Fruit fly (Drosophila melanogaster) whole organism, adult: ENCODE results near the gene Rat1.

ENCODE experiments used
- CG11617 ChIP-seq: fragments of 200-800 bp; sonication (Bioruptor generic); optimal IDR thresholded peaks from 2 replicates; lab custom pipeline; 2017; ENCODE audit warnings: mild to moderate bottlenecking, missing biosample characterization, missing genetic modification reagents, missing genetic modification characterization
- CG33017 ChIP-seq: fragments of 200-800 bp; sonication (Bioruptor generic); optimal IDR thresholded peaks from 2 replicates; lab custom pipeline; 2018; ENCODE audit warnings: missing biosample characterization, mild to moderate bottlenecking, missing genetic modification characterization, moderate library complexity
- CG7045 ChIP-seq: fragments of 200-800 bp; sonication (Bioruptor generic); optimal IDR thresholded peaks from 2 replicates; lab custom pipeline; 2017; ENCODE audit warnings: missing biosample characterization, mild to moderate bottlenecking, missing genetic modification characterization
- Crg-1 ChIP-seq: fragments of 200-800 bp; sonication (Bioruptor generic); optimal IDR thresholded peaks from 2 replicates; lab custom pipeline; 2016; ENCODE audit warnings: missing biosample characterization, missing genetic modification characterization
- Hr96 ChIP-seq: fragments of 200-800 bp; sonication (Bioruptor generic); optimal IDR thresholded peaks from 2 replicates; lab custom pipeline; 2016; ENCODE audit warnings: missing biosample characterization, missing genetic modification characterization
- Mnt ChIP-seq: fragments of 200-800 bp; sonication (Bioruptor generic); optimal IDR thresholded peaks from 2 replicates; lab custom pipeline; 2016; ENCODE audit warnings: missing biosample characterization, mild to moderate bottlenecking, missing genetic modification characterization
- bab1 ChIP-seq: fragments of 200-800 bp; sonication (Bioruptor generic); optimal IDR thresholded peaks from 3 replicates; lab custom pipeline; 2019; ENCODE audit warnings: missing biosample characterization, mild to moderate bottlenecking, missing genetic modification characterization, moderate library complexity
- cnc ChIP-seq, 2 experiments: fragments of >200 bp; optimal IDR thresholded peaks; 2 replicates each; lab custom pipeline; 2017
- tj ChIP-seq: fragments of 200-800 bp; sonication (Bioruptor generic); optimal IDR thresholded peaks from 3 replicates; lab custom pipeline; 2017; ENCODE audit warnings: missing biosample characterization, mild to moderate bottlenecking, missing genetic modification characterization, moderate library complexity
- toe ChIP-seq: fragments of 200-800 bp; sonication (Bioruptor generic); optimal IDR thresholded peaks from 2 replicates; lab custom pipeline; 2016; ENCODE audit warnings: missing biosample characterization, missing genetic modification characterization

DNA sequence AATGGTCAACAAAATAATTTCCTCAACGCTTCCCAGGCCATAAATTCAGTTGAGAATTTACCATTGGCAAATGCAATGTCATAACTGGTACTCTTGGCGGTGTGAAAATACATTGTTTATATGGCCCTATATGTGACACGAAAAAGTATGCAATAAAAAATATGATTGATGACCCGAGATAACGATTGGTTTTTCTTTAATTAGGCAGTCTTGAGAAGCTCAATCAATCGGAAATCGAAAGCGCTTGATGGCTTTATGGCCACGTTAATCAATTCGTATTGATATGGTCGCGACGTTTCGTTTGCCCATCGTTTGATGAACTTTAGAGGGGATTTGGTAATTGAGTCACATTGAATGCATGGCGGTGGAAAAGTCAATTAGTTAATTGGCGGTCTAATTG, 37.1 kb upstream of the Rat1 start:
- TF ChIP-seq Mnt (GFP tag; lab: Kevin White, UChicago) (no peak), CG33017 (tag; lab: Kevin White, UChicago) (no peak), cnc (optimal IDR thresholded peaks at IDR 0.05; lab: Kevin White, UChicago) (no peak), tj (GFP tag; lab: Kevin White, UChicago) (no peak), CG11617 (no peak), toe (GFP tag; lab: Kevin White, UChicago) (no peak), Hr96 (GFP tag; lab: Kevin White, UChicago) (no peak), CG7045 (GFP tag; lab: Kevin White, UChicago) (no peak), Crg-1 (GFP tag; lab: Kevin White, UChicago) (no peak), bab1 (no peak)
